Fruit fly (Drosophila melanogaster) whole organism, embryonic: ENCODE results near the gene Mondo.

Experiments used
- ATbp ChIP-seq: fragments of 200-800 bp; sonication (Bioruptor generic); optimal IDR thresholded peaks from 2 replicates; lab custom pipeline; 2017; ENCODE audit warnings: missing biosample characterization, mild to moderate bottlenecking, missing genetic modification characterization, missing genetic modification reagents
- Ada2b ChIP-seq: fragments of 200-800 bp; sonication (Bioruptor generic); IDR thresholded peaks from 2 replicates; pipeline ENCODE4 v1.3.6; 2022; ENCODE audit warnings: missing biosample characterization, missing genetic modification characterization
- Antp ChIP-seq: fragments of 200-800 bp; sonication (Bioruptor generic); optimal IDR thresholded peaks from 3 replicates; lab custom pipeline; 2016; ENCODE audit warnings: missing biosample characterization, missing genetic modification characterization
- BEAF-32 ChIP-seq: fragments of 200-800 bp; sonication (Bioruptor generic); optimal IDR thresholded peaks from 3 replicates; lab custom pipeline; 2017; ENCODE audit warnings: missing biosample characterization, missing genetic modification characterization, mild to moderate bottlenecking, moderate library complexity, missing genetic modification reagents
- Bteb2 ChIP-seq: fragments of 200-800 bp; sonication (Bioruptor generic); optimal IDR thresholded peaks from 2 replicates; lab custom pipeline; 2016; ENCODE audit warnings: missing biosample characterization, missing genetic modification characterization
- CG11093 ChIP-seq: fragments of 200-800 bp; sonication (Bioruptor generic); IDR thresholded peaks from 3 replicates; pipeline ENCODE4 v1.3.6; 2022; ENCODE audit warnings: missing biosample characterization, missing genetic modification characterization
- CG11247 ChIP-seq: fragments of 200-800 bp; sonication (Bioruptor generic); IDR thresholded peaks from 2 replicates; pipeline ENCODE4 v1.3.6; 2022; ENCODE audit warnings: missing biosample characterization, missing genetic modification characterization
- CG11695 ChIP-seq: fragments of 200-800 bp; sonication (Bioruptor generic); IDR thresholded peaks from 3 replicates; pipeline ENCODE4 v1.3.6; 2022; ENCODE audit warnings: missing biosample characterization, missing genetic modification characterization
- CG12769 ChIP-seq: fragments of 200-800 bp; sonication (Bioruptor generic); optimal IDR thresholded peaks from 2 replicates; lab custom pipeline; 2019; ENCODE audit warnings: missing biosample characterization, mild to moderate bottlenecking, missing genetic modification characterization, moderate library complexity
- CG14050 ChIP-seq: fragments of 200-800 bp; sonication (Bioruptor generic); IDR thresholded peaks from 3 replicates; pipeline ENCODE4 v1.3.6; 2022; ENCODE audit warnings: missing biosample characterization, missing genetic modification characterization
- CG15073 ChIP-seq: fragments of 200-800 bp; sonication (Bioruptor generic); optimal IDR thresholded peaks from 2 replicates; lab custom pipeline; 2016; ENCODE audit warnings: missing biosample characterization, missing genetic modification characterization
- CG1647 ChIP-seq: fragments of 200-800 bp; sonication (Bioruptor generic); optimal IDR thresholded peaks from 3 replicates; lab custom pipeline; 2016; ENCODE audit warnings: missing biosample characterization, missing genetic modification characterization
- CG17359 ChIP-seq: fragments of 200-800 bp; sonication (Bioruptor generic); optimal IDR thresholded peaks from 3 replicates; lab custom pipeline; 2018; ENCODE audit warnings: missing biosample characterization, mild to moderate bottlenecking, missing genetic modification characterization, moderate library complexity
- CG17912 ChIP-seq: fragments of 200-800 bp; sonication (Bioruptor generic); optimal IDR thresholded peaks from 2 replicates; lab custom pipeline; 2018; ENCODE audit warnings: missing biosample characterization, mild to moderate bottlenecking, missing genetic modification characterization
- CG2129 ChIP-seq: fragments of 200-800 bp; sonication (Bioruptor generic); IDR thresholded peaks from 2 replicates; pipeline ENCODE4 v1.3.6; 2022; ENCODE audit warnings: missing biosample characterization, missing genetic modification characterization; ENCODE audit not compliant: partially characterized antibody
- CG32532 ChIP-seq: fragments of 200-800 bp; sonication (Bioruptor generic); IDR thresholded peaks from 2 replicates; pipeline ENCODE4 v1.3.6; 2022; ENCODE audit warnings: missing biosample characterization, missing genetic modification characterization
- CG34224 ChIP-seq: fragments of 200-800 bp; sonication (Bioruptor generic); IDR thresholded peaks from 3 replicates; pipeline ENCODE4 v1.3.6; 2022; ENCODE audit warnings: missing biosample characterization, missing genetic modification characterization; ENCODE audit not compliant: partially characterized antibody
- CG6854 ChIP-seq: fragments of 200-800 bp; sonication (Bioruptor generic); optimal IDR thresholded peaks from 3 replicates; lab custom pipeline; 2017; ENCODE audit warnings: missing biosample characterization, mild to moderate bottlenecking, missing genetic modification characterization
- CG8924 ChIP-seq: fragments of 200-800 bp; optimal IDR thresholded peaks from 3 replicates; lab custom pipeline; 2019; ENCODE audit warnings: missing biosample characterization, mild to moderate bottlenecking, missing genetic modification characterization, moderate library complexity
- CG9876 ChIP-seq: fragments of 200-800 bp; sonication (Bioruptor generic); optimal IDR thresholded peaks from 2 replicates; lab custom pipeline; 2016; ENCODE audit warnings: missing biosample characterization, missing genetic modification characterization
- CHES-1-like ChIP-seq: fragments of 200-800 bp; sonication (Bioruptor generic); optimal IDR thresholded peaks from 2 replicates; lab custom pipeline; 2016; ENCODE audit warnings: missing biosample characterization, missing genetic modification characterization
- CoRest ChIP-seq: fragments of 200-800 bp; sonication (Bioruptor generic); optimal IDR thresholded peaks from 3 replicates; lab custom pipeline; 2018; ENCODE audit warnings: missing biosample characterization, mild to moderate bottlenecking, missing genetic modification characterization, moderate library complexity
- D19A ChIP-seq: fragments of 200-800 bp; optimal IDR thresholded peaks from 3 replicates; lab custom pipeline; 2019; ENCODE audit warnings: missing biosample characterization, mild to moderate bottlenecking, missing genetic modification characterization, moderate library complexity
- Eip74EF ChIP-seq, 2 experiments: fragments of 200-800 bp in 1 of 2; fragments of >200 bp in 1 of 2; sonication (Bioruptor generic) in 1 of 2; optimal IDR thresholded peaks; 2 replicates each; lab custom pipeline; 2017 to 2019; ENCODE audit warnings: missing biosample characterization in 2 of 2, missing genetic modification characterization in 2 of 2, mild to moderate bottlenecking in 1 of 2, moderate library complexity in 1 of 2
- Elba2 ChIP-seq: fragments of 200-800 bp; sonication (Bioruptor generic); optimal IDR thresholded peaks from 3 replicates; lab custom pipeline; 2016; ENCODE audit warnings: missing biosample characterization, missing genetic modification characterization
- H2.0 ChIP-seq: fragments of 200-800 bp; sonication (Bioruptor generic); IDR thresholded peaks from 2 replicates; pipeline ENCODE4 v1.3.6; 2022; ENCODE audit warnings: missing biosample characterization, missing genetic modification characterization
- HHEX ChIP-seq: fragments of 200-800 bp; sonication (Bioruptor generic); optimal IDR thresholded peaks from 3 replicates; lab custom pipeline; 2017; ENCODE audit warnings: missing biosample characterization, mild to moderate bottlenecking, missing genetic modification characterization, missing genetic modification reagents
- MBD-R2 ChIP-seq: fragments of 200-800 bp; sonication (Bioruptor generic); IDR thresholded peaks from 2 replicates; pipeline ENCODE4 v1.3.6; 2022; ENCODE audit warnings: missing biosample characterization, missing genetic modification characterization
- Med ChIP-seq: fragments of 200-800 bp; sonication (Bioruptor generic); peaks from one replicate; lab custom pipeline; 2016; ENCODE audit warnings: missing biosample characterization, missing genetic modification characterization, mild to moderate bottlenecking, inconsistent platforms, moderate library complexity
- Meics ChIP-seq: fragments of 200-800 bp; sonication (Bioruptor generic); optimal IDR thresholded peaks from 2 replicates; lab custom pipeline; 2017; ENCODE audit warnings: missing biosample characterization, mild to moderate bottlenecking, missing genetic modification characterization
- Oli ChIP-seq: fragments of 200-800 bp; sonication (Bioruptor generic); optimal IDR thresholded peaks from 2 replicates; lab custom pipeline; 2018; ENCODE audit warnings: missing biosample characterization, mild to moderate bottlenecking, missing genetic modification characterization, moderate library complexity
- Side ChIP-seq: fragments of 200-800 bp; sonication (Bioruptor generic); optimal IDR thresholded peaks from 2 replicates; lab custom pipeline; 2016; ENCODE audit warnings: missing biosample characterization, missing genetic modification characterization
- YL-1 ChIP-seq: fragments of 200-800 bp; sonication (Bioruptor generic); optimal IDR thresholded peaks from 3 replicates; lab custom pipeline; 2017; ENCODE audit warnings: missing biosample characterization, mild to moderate bottlenecking, missing genetic modification characterization
- cas ChIP-seq: fragments of 200-800 bp; sonication (Bioruptor generic); IDR thresholded peaks from 2 replicates; pipeline ENCODE4 v1.3.6; 2022; ENCODE audit warnings: missing biosample characterization, missing genetic modification characterization
- croc ChIP-seq: fragments of 200-800 bp; sonication (Bioruptor generic); conservative IDR thresholded peaks from 3 replicates; pipeline ENCODE4 v1.3.6; 2022; ENCODE audit warnings: missing biosample characterization, missing genetic modification characterization
- da ChIP-seq: fragments of 200-800 bp; sonication (Bioruptor generic); optimal IDR thresholded peaks from 2 replicates; lab custom pipeline; 2016; ENCODE audit warnings: missing biosample characterization, missing genetic modification characterization
- emc ChIP-seq: fragments of 200-800 bp; sonication (Bioruptor generic); optimal IDR thresholded peaks from 2 replicates; lab custom pipeline; 2016; ENCODE audit warnings: missing biosample characterization, missing genetic modification characterization
- fd64A ChIP-seq: fragments of 200-800 bp; sonication (Bioruptor generic); optimal IDR thresholded peaks from 3 replicates; lab custom pipeline; 2018; ENCODE audit warnings: missing biosample characterization, mild to moderate bottlenecking, missing genetic modification characterization
- gem ChIP-seq: fragments of 200-800 bp; sonication (Bioruptor generic); optimal IDR thresholded peaks from 2 replicates; lab custom pipeline; 2019; ENCODE audit warnings: missing biosample characterization, mild to moderate bottlenecking, missing genetic modification characterization, moderate library complexity
- hbn ChIP-seq: fragments of 200-800 bp; sonication (Bioruptor generic); IDR thresholded peaks from 2 replicates; pipeline ENCODE4 v1.3.6; 2022; ENCODE audit warnings: missing biosample characterization, missing genetic modification characterization; ENCODE audit not compliant: partially characterized antibody
- lov ChIP-seq, 2 experiments: fragments of 200-800 bp in 1 of 2; fragments of >200 bp in 1 of 2; sonication (Bioruptor generic) in 1 of 2; IDR thresholded peaks in 1 of 2; optimal IDR thresholded peaks in 1 of 2; 2 replicates in 1 of 2; 3 replicates in 1 of 2; pipeline versions ENCODE4 v1.3.6 to Lab custom; 2017 to 2022; ENCODE audit warnings: missing biosample characterization in 1 of 2, missing genetic modification characterization in 1 of 2
- mirr ChIP-seq: fragments of 200-800 bp; sonication (Bioruptor generic); optimal IDR thresholded peaks from 3 replicates; lab custom pipeline; 2018; ENCODE audit warnings: missing biosample characterization, mild to moderate bottlenecking, missing genetic modification characterization
- rib ChIP-seq: fragments of 200-800 bp; sonication (Bioruptor generic); IDR thresholded peaks from 2 replicates; pipeline ENCODE4 v1.3.6; 2022; ENCODE audit warnings: missing biosample characterization, missing genetic modification characterization
- salm ChIP-seq: fragments of 200-800 bp; sonication (Bioruptor generic); optimal IDR thresholded peaks from 2 replicates; lab custom pipeline; 2018; ENCODE audit warnings: missing biosample characterization, mild to moderate bottlenecking, missing genetic modification characterization
- stc ChIP-seq: fragments of 200-800 bp; sonication (Bioruptor generic); IDR thresholded peaks from 2 replicates; pipeline ENCODE4 v1.3.6; 2022; ENCODE audit warnings: missing biosample characterization, missing genetic modification characterization
- tio ChIP-seq: fragments of 200-800 bp; sonication (Bioruptor generic); optimal IDR thresholded peaks from 2 replicates; lab custom pipeline; 2017; ENCODE audit warnings: missing biosample characterization, missing genetic modification characterization, inconsistent platforms
- tna ChIP-seq: fragments of 200-800 bp; sonication (Bioruptor generic); IDR thresholded peaks from 2 replicates; pipeline ENCODE4 v1.3.6; 2022; ENCODE audit warnings: missing biosample characterization, missing genetic modification characterization; ENCODE audit not compliant: partially characterized antibody

Mondo gene

DNA sequence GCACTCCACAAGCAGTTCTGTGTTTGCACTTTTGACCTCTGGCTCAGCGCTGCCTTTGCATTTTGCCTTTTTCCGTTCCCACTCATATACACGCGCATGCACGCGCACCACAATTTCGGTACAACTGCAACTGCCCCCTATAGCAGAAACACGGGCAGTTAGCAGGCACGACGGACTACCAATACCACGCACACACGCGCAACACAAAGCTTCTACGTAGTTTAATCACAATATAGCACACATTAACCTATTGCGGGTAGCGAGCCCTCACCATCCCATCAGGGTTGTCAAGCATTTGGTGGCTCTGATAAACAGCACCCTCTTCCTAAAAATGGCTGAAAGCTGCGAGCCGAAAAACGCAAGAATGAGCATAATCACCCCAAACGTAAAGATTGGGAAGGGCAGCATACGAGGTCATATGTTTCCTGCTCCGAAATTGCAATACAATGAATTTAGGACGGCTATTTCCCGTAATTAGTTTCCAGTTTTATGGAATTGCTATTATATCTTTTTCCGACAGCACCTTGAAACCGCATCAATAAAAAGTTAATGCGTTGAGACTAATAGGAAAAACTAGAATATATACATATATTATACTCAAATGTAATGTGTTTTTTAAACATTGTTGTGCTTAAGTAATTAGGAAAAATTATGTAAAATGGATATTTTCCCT lies at the start of gene Mondo (continued):
- TF ChIP-seq Side (GFP tag; lab: Kevin White, UChicago) (no peak), CG12769 (tag; lab: Kevin White, UChicago) (peak; percentile 61), CG11695 (GFP tag; lab: Robert Waterston, UW) (no peak), cas (GFP tag; lab: Robert Waterston, UW) (no peak), emc (GFP tag; lab: Kevin White, UChicago) (peak; percentile 5), CHES-1-like (GFP tag; lab: Kevin White, UChicago) (peak; percentile 4), tna (no peak), CG11093 (GFP tag; lab: Robert Waterston, UW) (no peak), YL-1 (GFP tag; lab: Kevin White, UChicago) (no peak), Oli (tag; lab: Kevin White, UChicago) (peak; percentile 53), hbn (GFP tag; lab: Robert Waterston, UW) (0 out of 2 replicates have a peak, but pooled peaks have one; percentile 8)

DNA sequence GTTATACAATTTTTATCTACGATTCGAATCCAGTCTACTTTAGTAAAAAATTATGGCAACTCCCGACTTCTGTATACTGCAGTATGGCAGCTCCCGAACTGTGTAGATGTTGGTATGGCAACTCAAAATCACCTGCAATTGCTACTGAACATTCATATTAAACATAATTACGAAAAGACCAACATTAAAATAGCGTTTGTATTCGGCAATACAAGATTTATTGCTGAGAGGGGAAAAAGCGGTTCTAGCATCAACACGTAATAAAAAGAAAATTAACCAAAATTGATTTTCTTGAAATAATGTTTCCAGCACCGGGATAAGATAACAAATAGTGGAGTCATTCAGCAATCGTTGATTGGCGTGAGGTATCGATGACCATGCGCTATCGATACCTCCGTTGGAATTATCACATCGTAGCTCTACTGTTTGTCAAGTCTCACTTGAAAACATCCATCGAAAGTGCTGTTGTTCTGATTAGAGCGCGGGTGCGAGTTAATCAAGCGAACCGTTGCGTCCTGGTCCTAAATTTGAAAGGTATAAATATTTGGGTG lies 34.4 kb upstream of the Mondo start, which contains the start of gene Tsp39D:
Tsp39D (plus strand) TSS at position 405 of the 551 bp plus-strand sequence.
- TF ChIP-seq mirr (GFP tag; lab: Kevin White, UChicago) = no peak
- TF ChIP-seq lov (optimal IDR thresholded peaks at IDR 0.05; lab: Kevin White, UChicago) = no peak
- no peak for TF ChIP-seq lov (GFP tag; IDR thresholded peaks at IDR 0.05; lab: Robert Waterston, UW)
- no peak for TF ChIP-seq rib (GFP tag; lab: Robert Waterston, UW)
- TF ChIP-seq fd64A (GFP tag; lab: Kevin White, UChicago) = no peak
- TF ChIP-seq MBD-R2 (GFP tag; lab: Robert Waterston, UW) = peak; percentile 32; the same call in 1 of the 2 replicates
- TF ChIP-seq YL-1 (GFP tag; lab: Kevin White, UChicago) = peak; percentile 1
- peak; percentile 78 for TF ChIP-seq CG2129 (GFP tag; lab: Robert Waterston, UW)
- TF ChIP-seq gem (tag; lab: Kevin White, UChicago) = peak; percentile 36
- TF ChIP-seq CG8924 (tag; lab: Kevin White, UChicago) = peak; percentile 25
- TF ChIP-seq tio (GFP tag; lab: Kevin White, UChicago) = no peak
- no peak for TF ChIP-seq CG1647
- TF ChIP-seq CG9876 (GFP tag; lab: Kevin White, UChicago) = no peak
- peak; percentile 52 for TF ChIP-seq CoRest (tag; lab: Kevin White, UChicago)
- peak; percentile 93 for TF ChIP-seq BEAF-32
- peak; percentile 20 for TF ChIP-seq Antp
- no peak for TF ChIP-seq Bteb2 (GFP tag; lab: Kevin White, UChicago)
- TF ChIP-seq CG17912 (GFP tag; lab: Kevin White, UChicago) = no peak
- no peak for TF ChIP-seq CG6854 (GFP tag; lab: Kevin White, UChicago)
- TF ChIP-seq stc (GFP tag; lab: Robert Waterston, UW) = no peak
- TF ChIP-seq CG15073 (GFP tag; lab: Kevin White, UChicago) = no peak
- TF ChIP-seq salm = no peak
- TF ChIP-seq Meics (GFP tag; lab: Kevin White, UChicago) = no peak
- TF ChIP-seq CG34224 (GFP tag; lab: Robert Waterston, UW) = peak; percentile 90
- no peak for TF ChIP-seq ATbp (GFP tag; lab: Kevin White, UChicago)
- TF ChIP-seq Ada2b (GFP tag; lab: Robert Waterston, UW) = no peak
- no peak for TF ChIP-seq CG17359 (tag; lab: Kevin White, UChicago)
- no peak for TF ChIP-seq HHEX (GFP tag; lab: Kevin White, UChicago)
- no peak for TF ChIP-seq D19A
- no peak for TF ChIP-seq CG32532
- TF ChIP-seq Elba2 = no peak
- TF ChIP-seq croc (GFP tag; lab: Robert Waterston, UW) = no peak
- no peak for TF ChIP-seq CG11247 (GFP tag; lab: Robert Waterston, UW)
- TF ChIP-seq da = no peak
- no peak for TF ChIP-seq H2.0 (GFP tag; lab: Robert Waterston, UW)
- TF ChIP-seq Med = peak; percentile 31
- no peak for TF ChIP-seq Eip74EF (GFP tag; optimal IDR thresholded peaks at IDR 0.05; lab: Kevin White, UChicago)
- TF ChIP-seq CG14050 (GFP tag; lab: Robert Waterston, UW) = no peak
